Fruit fly (Drosophila melanogaster): ENCODE results near the gene fred.

dm6 chr2L:4008353-4008752 is 16.8 kb upstream of the fred start, which contains the start of gene CG43774:
- TF ChIP-seq usp (GFP tag; optimal IDR thresholded peaks at IDR 0.05), result no peak
- no peak for TF ChIP-seq psq (optimal IDR thresholded peaks at IDR 0.05)
- no peak for TF ChIP-seq pan (optimal IDR thresholded peaks at IDR 0.05)
